Worm (Caenorhabditis elegans) whole organism, L1 larva: ENCODE measurements around the gene F53C11.1.

Source experiments
- C04F5.9 ChIP-seq: sonication (generic microtip); optimal IDR thresholded peaks from 2 replicates; lab custom pipeline; 2016; ENCODE audit warnings: missing genetic modification characterization, missing compliant biosample characterization
- blmp-1 ChIP-seq: fragments of 150-350 bp; optimal IDR thresholded peaks from 2 replicates; lab custom pipeline; 2014; ENCODE audit warnings: missing biosample characterization, missing genetic modification characterization
- ceh-63 ChIP-seq: fragments of 200-800 bp; sonication (Bioruptor generic); optimal IDR thresholded peaks from 2 replicates; lab custom pipeline; 2018; ENCODE audit warnings: mild to moderate bottlenecking, missing genetic modification characterization, missing compliant biosample characterization
- ceh-82 ChIP-seq, 3 experiments: fragments of 150-350 bp in 1 of 3; sonication (generic microtip) in 2 of 3; optimal IDR thresholded peaks; 2 replicates each; lab custom pipeline; 2014 to 2017; ENCODE audit warnings: missing biosample characterization in 3 of 3, missing genetic modification characterization in 3 of 3
- ceh-88 ChIP-seq: fragments of 200-800 bp; sonication (Bioruptor generic); IDR thresholded peaks from 2 replicates; pipeline ENCODE4 v1.3.6; 2022; ENCODE audit warnings: missing genetic modification characterization, missing compliant biosample characterization
- ces-1 ChIP-seq: fragments of 150-350 bp; optimal IDR thresholded peaks from 2 replicates; lab custom pipeline; 2014; ENCODE audit warnings: missing biosample characterization, missing genetic modification reagents, missing genetic modification characterization
- dpl-1 ChIP-seq, 3 experiments: fragments of 150-350 bp in 2 of 3; sonication (generic microtip) in 1 of 3; optimal IDR thresholded peaks; 2 replicates each; lab custom pipeline; 2014 to 2017; ENCODE audit warnings: missing biosample characterization in 3 of 3, missing genetic modification characterization in 3 of 3, missing genetic modification reagents in 3 of 3
- dsc-1 ChIP-seq: sonication (generic microtip); optimal IDR thresholded peaks from 2 replicates; lab custom pipeline; 2016; ENCODE audit warnings: mild to moderate bottlenecking, missing genetic modification characterization, missing compliant biosample characterization
- efl-1 ChIP-seq, 4 experiments: fragments of 150-350 bp; optimal IDR thresholded peaks in 3 of 4; peaks in 1 of 4; 1 replicate in 1 of 4; 2 replicates in 3 of 4; lab custom pipeline; 2014; ENCODE audit warnings: missing biosample characterization in 2 of 4, missing genetic modification characterization in 2 of 4, missing genetic modification reagents in 2 of 4
- elt-2 ChIP-seq: sonication (generic microtip); optimal IDR thresholded peaks from 2 replicates; lab custom pipeline; 2016; ENCODE audit warnings: missing genetic modification characterization, mild to moderate bottlenecking, inconsistent platforms, missing compliant biosample characterization, missing genetic modification reagents
- ets-5 ChIP-seq: fragments of 200-800 bp; sonication (Bioruptor generic); IDR thresholded peaks from 2 replicates; pipeline ENCODE4 v1.3.6; 2022; ENCODE audit warnings: missing genetic modification characterization, missing compliant biosample characterization
- isw-1 ChIP-seq: fragments of 200-800 bp; sonication (Bioruptor generic); IDR thresholded peaks from 2 replicates; pipeline ENCODE4 v1.3.6; 2022; ENCODE audit warnings: missing genetic modification characterization, missing compliant biosample characterization
- jun-1 ChIP-seq: fragments of 150-350 bp; optimal IDR thresholded peaks from 2 replicates; lab custom pipeline; 2014; ENCODE audit warnings: missing biosample characterization, missing genetic modification reagents, missing genetic modification characterization
- lin-35 ChIP-seq, 2 experiments: fragments of 150-350 bp; optimal IDR thresholded peaks; 2 replicates each; lab custom pipeline; 2014; ENCODE audit warnings: missing biosample characterization in 2 of 2, missing genetic modification characterization in 2 of 2, missing genetic modification reagents in 2 of 2
- lsy-2 ChIP-seq, 2 experiments: fragments of 150-350 bp; optimal IDR thresholded peaks; 2 replicates each; lab custom pipeline; 2014; ENCODE audit warnings: missing biosample characterization in 2 of 2, missing genetic modification characterization in 2 of 2
- nhr-12 ChIP-seq: sonication (generic microtip); optimal IDR thresholded peaks from 2 replicates; lab custom pipeline; 2017; ENCODE audit warnings: missing biosample characterization, missing genetic modification characterization
- nhr-20 ChIP-seq: sonication (generic microtip); optimal IDR thresholded peaks from 2 replicates; lab custom pipeline; 2016; ENCODE audit warnings: mild to moderate bottlenecking, missing genetic modification characterization, missing compliant biosample characterization
- nhr-71 ChIP-seq: sonication (generic microtip); optimal IDR thresholded peaks from 2 replicates; lab custom pipeline; 2016; ENCODE audit warnings: mild to moderate bottlenecking, missing genetic modification characterization, moderate library complexity, missing compliant biosample characterization
- nhr-76 ChIP-seq: sonication (generic microtip); optimal IDR thresholded peaks from 2 replicates; lab custom pipeline; 2017; ENCODE audit warnings: missing biosample characterization, missing genetic modification characterization
- nhr-85 ChIP-seq: sonication (generic microtip); peaks from one replicate; lab custom pipeline; 2016; ENCODE audit warnings: missing genetic modification characterization, inconsistent platforms, missing compliant biosample characterization
- pax-3 ChIP-seq: fragments of 200-800 bp; sonication (Bioruptor generic); optimal IDR thresholded peaks from 2 replicates; lab custom pipeline; 2018; ENCODE audit warnings: mild to moderate bottlenecking, missing genetic modification characterization, moderate library complexity, missing compliant biosample characterization
- rnt-1 ChIP-seq: sonication (generic microtip); optimal IDR thresholded peaks from 2 replicates; lab custom pipeline; 2016; ENCODE audit warnings: mild to moderate bottlenecking, missing genetic modification characterization, moderate library complexity, missing compliant biosample characterization
- snu-23 ChIP-seq: sonication (generic microtip); optimal IDR thresholded peaks from 2 replicates; lab custom pipeline; 2016; ENCODE audit warnings: missing genetic modification characterization, missing compliant biosample characterization
- sox-4 ChIP-seq: sonication (generic microtip); optimal IDR thresholded peaks from 2 replicates; lab custom pipeline; 2016; ENCODE audit warnings: missing genetic modification characterization, missing compliant biosample characterization
- tbx-2 ChIP-seq: sonication (generic microtip); optimal IDR thresholded peaks from 2 replicates; lab custom pipeline; 2016; ENCODE audit warnings: missing genetic modification characterization, missing compliant biosample characterization
- unc-130 ChIP-seq: fragments of 150-350 bp; optimal IDR thresholded peaks from 2 replicates; lab custom pipeline; 2017; ENCODE audit warnings: missing biosample characterization, missing genetic modification characterization, inconsistent platforms

The F53C11.1 gene

ce11 chrV:13768388-13768787, 7.2 kb upstream of the F53C11.1 start, which contains the start of gene F20G2.3:
TSS of gene F20G2.3 (minus strand) at chrV:13768488.
- TF ChIP-seq blmp-1 (tag; lab: Kevin White, UChicago) (peak; percentile 25), pax-3 (tag; lab: Kevin White, UChicago) (no peak)
- TF ChIP-seq, all 84 proteins: peak for 1

- TF ChIP-seq elt-2 = peak; percentile 23
- no peak for TF ChIP-seq lsy-2 (tag; optimal IDR thresholded peaks at IDR 0.05; lab: Kevin White, UChicago)
- TF ChIP-seq, all 84 proteins: peak for 1
These were observed 6.6 kb upstream of the F53C11.1 start, which contains the start of gene nas-24 for ce11 chrV:13768941-13769436. TSS of gene nas-24 (plus strand) at chrV:13769386.

ce11 chrV:13771209-13771608, 4.4 kb upstream of the F53C11.1 start, which contains the start of gene F20G2.5:
TSS of gene F20G2.5 (plus strand) at chrV:13771509.
- TF ChIP-seq elt-2 = peak; percentile 22
- no peak for TF ChIP-seq jun-1 (tag; lab: Kevin White, UChicago)

- TF ChIP-seq ces-1 (GFP tag; lab: Kevin White, UChicago) = no peak
- TF ChIP-seq nhr-12 (tag; lab: Kevin White, UChicago) = no peak
- no peak for TF ChIP-seq unc-130 (tag; lab: Kevin White, UChicago)
- no peak for TF ChIP-seq ceh-82 (tag; optimal IDR thresholded peaks at IDR 0.05; lab: Kevin White, UChicago)
- TF ChIP-seq ceh-63 (GFP tag; lab: Kevin White, UChicago) = no peak
- no peak for TF ChIP-seq dsc-1 (tag; lab: Kevin White, UChicago)
- no peak for TF ChIP-seq tbx-2 (tag; lab: Kevin White, UChicago)
- TF ChIP-seq blmp-1 (tag; lab: Kevin White, UChicago) = peak; percentile 32
- no peak for TF ChIP-seq nhr-76 (tag; lab: Kevin White, UChicago)
- TF ChIP-seq isw-1 (GFP tag; lab: Robert Waterston, UW) = no peak
- TF ChIP-seq ets-5 (GFP tag; lab: Robert Waterston, UW) = no peak
- TF ChIP-seq rnt-1 (tag; lab: Kevin White, UChicago) = peak; percentile 25
- TF ChIP-seq, all 84 proteins: peak for 2
These were observed 2.3 kb downstream of the F53C11.1 start, which contains the start of gene F53C11.9 for ce11 chrV:13777857-13778256. TSS of gene F53C11.9 (plus strand) at chrV:13778015.

ce11 chrV:13780902-13781301, 5.3 kb downstream of the F53C11.1 start:
- no peak for TF ChIP-seq efl-1 (optimal IDR thresholded peaks at IDR 0.05; lab: Kevin White, UChicago)
- peak in 1 of 2 experiments; percentile 84 for TF ChIP-seq efl-1 (GFP tag; optimal IDR thresholded peaks at IDR 0.05 in 1 of 2; lab: Kevin White, UChicago)
- TF ChIP-seq dpl-1 (GFP tag; optimal IDR thresholded peaks at IDR 0.05; lab: Kevin White, UChicago) = no peak
- no peak for TF ChIP-seq nhr-71 (tag; lab: Kevin White, UChicago)

ce11 chrV:13782190-13782589, 6.6 kb downstream of the F53C11.1 start, which contains the start of gene decr-1.1:
TSS of gene decr-1.1 (plus strand) at chrV:13782399.
- peak; percentile 40 for TF ChIP-seq nhr-71 (tag; lab: Kevin White, UChicago)
- no peak for TF ChIP-seq sox-4 (tag; lab: Kevin White, UChicago)
- peak in 1 of 2 experiments; percentile 49 for TF ChIP-seq lin-35 (GFP tag; optimal IDR thresholded peaks at IDR 0.05; lab: Kevin White, UChicago)
- TF ChIP-seq unc-130 (tag; lab: Kevin White, UChicago) = no peak
- TF ChIP-seq snu-23 = peak; percentile 10
- TF ChIP-seq rnt-1 (tag; lab: Kevin White, UChicago) = peak; percentile 11
- TF ChIP-seq nhr-20 (tag; lab: Kevin White, UChicago) = peak; percentile 75
- TF ChIP-seq isw-1 (GFP tag; lab: Robert Waterston, UW) = no peak
- no peak for TF ChIP-seq pax-3 (tag; lab: Kevin White, UChicago)
- TF ChIP-seq, all 84 proteins: peak for 5

ce11 chrV:13785767-13786166, 10.2 kb downstream of the F53C11.1 start:
- no peak for TF ChIP-seq C04F5.9 (tag; lab: Kevin White, UChicago)
- TF ChIP-seq ceh-88 (GFP tag; lab: Robert Waterston, UW) = no peak
- peak; percentile 53 for TF ChIP-seq nhr-85 (tag; lab: Kevin White, UChicago)
